Fruit fly (Drosophila melanogaster): Measurements from ENCODE around the gene Unc-115a.

Gene Unc-115a

dm6 chr3R:9702567-9702966 lies 2.6 kb downstream of the Unc-115a start (continued):
- peak; percentile 53 for TF ChIP-seq CG3919 (GFP tag; optimal IDR thresholded peaks at IDR 0.05)
- no peak for TF ChIP-seq Hr38 (GFP tag; optimal IDR thresholded peaks at IDR 0.05)
- TF ChIP-seq CG32006 (GFP tag; optimal IDR thresholded peaks at IDR 0.05), result peak; percentile 78
- no peak for TF ChIP-seq CG1621 (tag; optimal IDR thresholded peaks at IDR 0.05)
- TF ChIP-seq CG6276 (GFP tag; optimal IDR thresholded peaks at IDR 0.05), result peak; percentile 80
- no peak for TF ChIP-seq CG6163 (GFP tag; IDR thresholded peaks at IDR 0.05)
- peak; percentile 58 for TF ChIP-seq Hr39 (GFP tag; optimal IDR thresholded peaks at IDR 0.05)
- TF ChIP-seq Sox15 (GFP tag; optimal IDR thresholded peaks at IDR 0.05), result no peak
- TF ChIP-seq eg (GFP tag; IDR thresholded peaks at IDR 0.05), result no peak
- TF ChIP-seq svp (GFP tag), result peak; percentile 73
- TF ChIP-seq CG10631 (GFP tag; optimal IDR thresholded peaks at IDR 0.05), result peak; percentile 51
- peak; percentile 13 for TF ChIP-seq Ets21C (GFP tag; optimal IDR thresholded peaks at IDR 0.05)
- TF ChIP-seq OdsH (GFP tag; optimal IDR thresholded peaks at IDR 0.05), result peak; percentile 73
- TF ChIP-seq achi (GFP tag; optimal IDR thresholded peaks at IDR 0.05), result peak; percentile 59
- TF ChIP-seq CG7368 (GFP tag; optimal IDR thresholded peaks at IDR 0.05), result no peak
- TF ChIP-seq CG6792 (GFP tag; optimal IDR thresholded peaks at IDR 0.05), result peak; percentile 35
- peak; percentile 34 for TF ChIP-seq dac (GFP tag; optimal IDR thresholded peaks at IDR 0.05)
- peak; percentile 27 for TF ChIP-seq Eip93F (GFP tag; optimal IDR thresholded peaks at IDR 0.05)
- TF ChIP-seq spab (GFP tag; optimal IDR thresholded peaks at IDR 0.05), result no peak
- no peak for TF ChIP-seq CG9139 (GFP tag; optimal IDR thresholded peaks at IDR 0.05)
- TF ChIP-seq acj6 (GFP tag; optimal IDR thresholded peaks at IDR 0.05), result no peak
- peak; percentile 65 for TF ChIP-seq Met (GFP tag; optimal IDR thresholded peaks at IDR 0.05)
- TF ChIP-seq lz (GFP tag; optimal IDR thresholded peaks at IDR 0.05), result peak; percentile 57

DNA sequence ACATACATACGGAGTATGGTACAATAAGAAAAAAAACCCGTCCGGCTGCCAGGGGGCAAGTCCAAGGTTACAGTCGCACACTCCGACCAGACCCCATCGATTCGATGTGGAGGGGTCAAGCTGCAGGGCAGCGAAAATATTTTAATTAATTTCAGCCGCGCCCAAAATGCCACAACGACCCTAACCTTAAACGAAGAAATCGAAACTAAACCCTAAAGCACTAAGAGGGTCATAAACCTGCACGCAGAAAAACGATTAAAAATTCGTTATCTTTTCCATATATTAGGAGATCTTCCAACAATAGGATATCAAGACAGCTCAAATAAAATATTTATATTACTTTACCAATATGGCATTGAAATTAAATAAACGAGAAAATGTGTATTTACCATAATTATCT lies 3.3 kb downstream of the Unc-115a start:
- TF ChIP-seq pdm3 (GFP tag; optimal IDR thresholded peaks at IDR 0.05), result peak; percentile 27
- no peak for TF ChIP-seq ss (GFP tag; optimal IDR thresholded peaks at IDR 0.05)
- no peak for TF ChIP-seq Sox14 (GFP tag; optimal IDR thresholded peaks at IDR 0.05)
- TF ChIP-seq Hr39 (GFP tag; optimal IDR thresholded peaks at IDR 0.05), result peak; percentile 11
- TF ChIP-seq Gug (GFP tag; IDR thresholded peaks at IDR 0.05), result no peak
- TF ChIP-seq acj6 (GFP tag; optimal IDR thresholded peaks at IDR 0.05), result peak; percentile 2
- TF ChIP-seq esn (GFP tag; optimal IDR thresholded peaks at IDR 0.05), result peak; percentile 35
- peak; percentile 18 for TF ChIP-seq lz (GFP tag; optimal IDR thresholded peaks at IDR 0.05)
- peak; percentile 10 for TF ChIP-seq Sox15 (GFP tag; optimal IDR thresholded peaks at IDR 0.05)
- TF ChIP-seq eg (GFP tag; IDR thresholded peaks at IDR 0.05), result no peak
- peak; percentile 74 for TF ChIP-seq Eip78C (GFP tag)
- TF ChIP-seq Sox102F (GFP tag; optimal IDR thresholded peaks at IDR 0.05), result peak; percentile 13
- peak; percentile 78 for TF ChIP-seq svp (GFP tag)
- peak; percentile 42 for TF ChIP-seq Met (GFP tag; optimal IDR thresholded peaks at IDR 0.05)
- TF ChIP-seq CG31627 (GFP tag; optimal IDR thresholded peaks at IDR 0.05), result peak; percentile 15
- peak; percentile 17 for TF ChIP-seq Smox (GFP tag; optimal IDR thresholded peaks at IDR 0.05)
- TF ChIP-seq Hr4 (GFP tag; optimal IDR thresholded peaks at IDR 0.05), result peak; percentile 4

DNA sequence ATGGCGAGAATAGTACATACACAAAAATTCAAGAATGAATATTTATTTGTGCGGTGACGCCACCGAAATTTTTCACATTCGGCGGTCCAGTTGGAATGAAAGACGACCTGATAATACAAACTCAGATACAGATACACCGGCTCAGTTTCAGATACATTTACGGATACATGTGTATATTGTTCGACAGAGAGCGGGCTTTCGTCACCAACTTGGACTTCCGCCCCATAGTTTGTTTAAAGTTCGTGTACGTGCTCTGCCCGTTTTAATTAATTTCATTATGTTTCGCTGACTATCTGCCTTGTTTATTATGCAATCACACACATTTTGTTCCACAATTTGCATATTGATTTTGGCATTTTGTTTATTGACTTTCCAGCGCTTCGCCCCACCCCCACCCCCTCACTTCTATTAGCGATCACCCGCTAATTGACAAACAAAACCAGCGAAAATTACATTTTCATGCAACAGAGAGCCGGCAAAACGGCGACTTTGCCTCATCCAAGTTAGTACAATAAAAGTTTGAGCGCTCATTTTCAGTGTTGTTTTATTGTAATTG lies 4.0 kb downstream of the Unc-115a start:
- peak; percentile 49 for TF ChIP-seq Eip78C (GFP tag)
- peak; percentile 30 for TF ChIP-seq vri (GFP tag; optimal IDR thresholded peaks at IDR 0.05)
- TF ChIP-seq pdm3 (GFP tag; optimal IDR thresholded peaks at IDR 0.05), result no peak
- TF ChIP-seq Sox15 (GFP tag; optimal IDR thresholded peaks at IDR 0.05), result no peak
- peak; percentile 94 for TF ChIP-seq fkh (GFP tag; optimal IDR thresholded peaks at IDR 0.05)
- no peak for TF ChIP-seq CG16779 (tag; optimal IDR thresholded peaks at IDR 0.05)
- peak; percentile 3 for TF ChIP-seq Met (GFP tag; optimal IDR thresholded peaks at IDR 0.05)
- no peak for TF ChIP-seq cyc (GFP tag; optimal IDR thresholded peaks at IDR 0.05)

DNA sequence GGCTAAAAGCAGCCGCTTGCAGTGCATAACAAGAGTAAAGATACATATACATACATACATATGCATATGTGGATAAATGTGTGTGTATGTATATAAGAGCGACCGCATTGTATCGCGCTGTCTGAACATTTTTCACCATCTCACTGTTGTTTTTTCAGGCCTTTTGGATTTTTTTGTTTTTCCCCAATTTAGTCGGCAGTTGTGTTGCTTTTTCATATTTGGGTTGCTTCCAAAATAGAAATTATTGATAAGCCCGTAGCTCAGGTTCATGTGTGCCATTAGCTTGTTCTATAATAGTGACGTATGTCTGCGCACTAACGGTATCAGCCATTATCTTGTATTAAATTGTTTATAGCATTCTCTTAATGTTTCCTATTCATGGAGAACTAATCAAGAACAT lies 4.7 kb downstream of the Unc-115a start:
- TF ChIP-seq Sox102F (GFP tag; optimal IDR thresholded peaks at IDR 0.05), result no peak
- peak; percentile 21 for TF ChIP-seq vri (GFP tag; optimal IDR thresholded peaks at IDR 0.05)

Measured in whole organism, prepupa.